Worm (Caenorhabditis elegans): ENCODE data around the gene atg-4.2.

The atg-4.2 gene

DNA sequence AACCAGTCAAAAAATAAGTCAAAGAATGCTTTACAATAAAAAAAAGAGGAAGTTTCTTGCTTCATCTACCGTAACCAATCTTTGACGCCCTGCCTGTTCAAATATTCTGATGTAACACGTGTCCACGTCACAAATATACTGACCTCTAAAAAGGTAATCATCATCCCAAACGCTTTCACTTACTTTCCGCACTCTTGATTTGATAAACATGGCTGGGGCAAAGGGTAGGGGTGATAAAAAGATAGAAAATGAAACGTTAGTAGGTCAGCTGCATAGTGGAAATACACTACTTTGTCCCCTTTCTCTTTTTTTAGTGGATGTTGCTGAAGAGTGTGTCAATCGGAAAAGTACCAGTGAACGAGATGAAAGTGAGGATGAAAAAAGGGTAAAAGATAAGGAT is 32.3 kb downstream of the atg-4.2 start:
- TF ChIP-seq ceh-58 (GFP tag; IDR thresholded peaks at IDR 0.05), result no peak
- no peak for TF ChIP-seq madf-6 (GFP tag; IDR thresholded peaks at IDR 0.05)

ce11 chrIV:11700752-11701151 is 32.9 kb downstream of the atg-4.2 start, which contains the start of gene dpy-20:
dpy-20 (minus strand) TSS chrIV:11700852.
- no peak for TF ChIP-seq atf-7 (tag; optimal IDR thresholded peaks at IDR 0.05)
- no peak for TF ChIP-seq nfya-1 (tag; optimal IDR thresholded peaks at IDR 0.05; ENCODE audit: borderline replicate concordance, insufficient read depth)
- no peak for TF ChIP-seq nhr-179 (tag; optimal IDR thresholded peaks at IDR 0.05)
- no peak for TF ChIP-seq let-526 (GFP tag; IDR thresholded peaks at IDR 0.05)
- no peak for TF ChIP-seq F22D6.2 (tag; optimal IDR thresholded peaks at IDR 0.05)
- no peak for TF ChIP-seq sptf-2 (GFP tag; optimal IDR thresholded peaks at IDR 0.05)
- no peak for TF ChIP-seq unc-130 (GFP tag; optimal IDR thresholded peaks at IDR 0.05)
- TF ChIP-seq sea-2 (GFP tag; IDR thresholded peaks at IDR 0.05), result no peak
- TF ChIP-seq B0336.3 (GFP tag; IDR thresholded peaks at IDR 0.05), result no peak
- TF ChIP-seq attf-3 (GFP tag; conservative IDR thresholded peaks at IDR 0.05), result no peak
- TF ChIP-seq egl-44 (GFP tag; IDR thresholded peaks at IDR 0.05), result no peak
- TF ChIP-seq madf-10 (tag; optimal IDR thresholded peaks at IDR 0.05), result no peak

ce11 chrIV:11701878-11702277 is 34.1 kb downstream of the atg-4.2 start:
- TF ChIP-seq cebp-2 (GFP tag; IDR thresholded peaks at IDR 0.05), result no peak
- no peak for TF ChIP-seq F52B5.7 (tag; optimal IDR thresholded peaks at IDR 0.05)
- TF ChIP-seq madf-3 (GFP tag; IDR thresholded peaks at IDR 0.05), result no peak
- no peak for TF ChIP-seq Y67H2A.10 (GFP tag; conservative IDR thresholded peaks at IDR 0.05)
- no peak for TF ChIP-seq lin-40 (tag; optimal IDR thresholded peaks at IDR 0.05)
- TF ChIP-seq nhr-120 (GFP tag; IDR thresholded peaks at IDR 0.05), result no peak
- no peak for TF ChIP-seq nfyb-1 (GFP tag; IDR thresholded peaks at IDR 0.05)
- TF ChIP-seq rec-8 (tag; optimal IDR thresholded peaks at IDR 0.05), result no peak

DNA sequence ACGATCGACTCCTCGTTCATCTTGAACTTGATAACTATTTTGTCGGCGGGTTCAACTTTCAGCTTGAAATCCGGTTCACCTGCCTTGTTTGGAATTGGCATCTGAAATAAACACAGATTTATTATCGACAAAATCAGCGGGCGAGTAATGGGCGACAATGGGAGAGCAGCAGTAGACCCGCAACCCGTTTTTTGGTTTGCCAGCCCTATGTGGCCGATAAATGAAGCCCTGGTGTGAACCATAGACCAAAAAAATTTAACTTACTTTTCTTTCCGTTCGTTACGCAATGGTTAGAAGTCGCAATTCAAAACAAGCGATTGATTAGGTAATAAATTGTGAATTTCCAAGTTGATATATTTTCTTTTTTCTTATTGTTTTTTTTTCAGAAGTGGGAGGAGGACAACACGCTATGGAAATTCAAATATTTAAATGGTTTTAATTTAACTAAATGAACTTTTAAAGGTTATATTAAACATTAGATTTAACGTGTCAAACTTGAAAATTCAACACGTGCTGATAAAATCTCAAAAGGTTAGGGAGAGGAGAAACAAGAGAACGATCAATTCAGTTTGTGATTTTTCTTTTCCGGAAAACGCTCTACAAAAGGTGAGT is 36.0 kb downstream of the atg-4.2 start, which contains the start of the genes T22B3.3 and alg-3:
Gene T22B3.3 (minus strand): TSS at position 101 of the 612 bp plus-strand sequence.
Gene alg-3 (plus strand): TSS at position 562 of the 612 bp plus-strand sequence.
- TF ChIP-seq mcd-1 (GFP tag; IDR thresholded peaks at IDR 0.05), result no peak
- no peak for TF ChIP-seq nfya-2 (GFP tag; IDR thresholded peaks at IDR 0.05)
- TF ChIP-seq fkh-3 (tag; optimal IDR thresholded peaks at IDR 0.05), result no peak

DNA sequence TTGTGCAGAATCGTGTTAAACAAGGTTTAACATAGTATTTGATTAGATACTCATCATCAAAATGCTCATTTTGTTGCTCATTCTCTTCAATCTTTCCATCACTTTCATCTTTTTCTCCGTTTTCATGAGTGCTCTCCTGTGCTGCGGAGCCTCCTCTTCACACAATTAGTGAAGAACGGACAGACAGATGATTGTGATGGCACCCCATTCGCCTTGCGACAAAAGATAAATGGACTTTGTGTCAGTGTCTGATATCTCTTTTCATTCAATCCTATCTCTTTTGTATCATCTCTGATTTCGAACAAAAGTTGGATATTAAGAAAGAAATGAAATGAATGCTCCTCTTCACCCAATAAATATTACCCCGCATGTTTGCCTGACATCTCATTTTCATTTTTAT is 42.5 kb downstream of the atg-4.2 start:
- TF ChIP-seq hmg-1.2 (GFP tag; IDR thresholded peaks at IDR 0.05), result no peak
- TF ChIP-seq F39B2.1 (GFP tag; IDR thresholded peaks at IDR 0.05), result no peak
- no peak for TF ChIP-seq rcor-1 (GFP tag; IDR thresholded peaks at IDR 0.05)
- TF ChIP-seq F52B5.7 (tag; optimal IDR thresholded peaks at IDR 0.05), result no peak
- no peak for TF ChIP-seq ztf-3 (GFP tag; optimal IDR thresholded peaks at IDR 0.05)
- TF ChIP-seq Y79H2A.3 (GFP tag; conservative IDR thresholded peaks at IDR 0.05), result no peak
- no peak for TF ChIP-seq F49E8.2 (tag; optimal IDR thresholded peaks at IDR 0.05; ENCODE audit: insufficient read depth)
- no peak for TF ChIP-seq chd-7 (tag; optimal IDR thresholded peaks at IDR 0.05)
- no peak for TF ChIP-seq madf-10 (tag; optimal IDR thresholded peaks at IDR 0.05)
- no peak for TF ChIP-seq mes-4 (tag; optimal IDR thresholded peaks at IDR 0.05)
